Worm (Caenorhabditis elegans) whole organism, midembryonic: Measurements from ENCODE around the gene F22E5.8.

Experiments used
- flt-1 ChIP-seq: fragments of 200-800 bp; sonication (Bioruptor generic); IDR thresholded peaks from 2 replicates; pipeline ENCODE4 v1.3.6; 2022; ENCODE audit warnings: missing genetic modification characterization, missing compliant biosample characterization
- tab-1 ChIP-seq: fragments of 200-800 bp; sonication (Bioruptor generic); IDR thresholded peaks from 2 replicates; pipeline ENCODE4 v1.3.6; 2022; ENCODE audit warnings: missing genetic modification characterization, missing compliant biosample characterization

DNA sequence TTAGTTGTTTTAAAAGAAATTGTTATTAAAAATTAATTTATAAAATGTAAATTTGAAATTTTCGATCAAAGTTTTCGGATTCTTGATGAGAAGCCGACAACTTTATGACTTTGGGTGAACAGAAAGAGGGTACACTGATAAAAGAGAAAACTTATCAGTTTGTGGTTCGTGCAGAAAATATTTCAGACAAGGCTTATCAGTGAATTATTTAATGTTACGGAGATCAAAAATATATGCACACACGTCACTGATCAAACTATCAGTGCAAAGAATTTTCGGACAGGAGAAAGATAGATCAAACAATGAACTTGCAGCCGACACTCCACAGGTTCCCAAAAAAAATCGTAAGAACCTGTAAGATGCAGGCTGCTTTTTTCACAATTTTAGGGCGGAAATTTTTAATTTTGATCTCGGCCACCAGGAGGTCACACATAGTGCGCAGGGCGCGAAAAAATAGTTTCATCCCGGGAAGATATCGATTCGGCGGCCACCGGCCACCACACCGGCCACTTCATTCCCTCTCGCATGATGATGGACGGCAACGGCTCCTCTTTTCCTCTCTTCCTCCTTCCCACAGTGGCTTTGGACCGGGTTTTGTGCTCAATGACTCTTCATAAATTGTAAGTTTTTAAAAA lies 37.8 kb downstream of the F22E5.8 start, which contains the start of gene F22E5.17:
- no peak for TF ChIP-seq flt-1
- TF ChIP-seq tab-1, result no peak
